Fruit fly (Drosophila melanogaster): ENCODE data around the gene CG17493.

dm6 chr2L:22577875-22578274 lies 28.0 kb downstream of the CG17493 start:
- no peak for TF ChIP-seq pan (optimal IDR thresholded peaks at IDR 0.05)
- no peak for TF ChIP-seq jim (GFP tag; optimal IDR thresholded peaks at IDR 0.05)
- TF ChIP-seq dmrt93B (GFP tag; optimal IDR thresholded peaks at IDR 0.05), result no peak
- TF ChIP-seq Hr83 (GFP tag; optimal IDR thresholded peaks at IDR 0.05; ENCODE audit: poor library complexity, severe bottlenecking), result no peak
- TF ChIP-seq Myc (optimal IDR thresholded peaks at IDR 0.05), result no peak
- TF ChIP-seq CG9705 (GFP tag; optimal IDR thresholded peaks at IDR 0.05), result no peak
